Fruit fly (Drosophila melanogaster) whole organism, prepupa: ENCODE data around the gene Cp36.

ENCODE experiments used
- CG10631 ChIP-seq: fragments of 200-800 bp; sonication (Bioruptor generic); optimal IDR thresholded peaks from 2 replicates; lab custom pipeline; 2016; ENCODE audit warnings: missing biosample characterization, missing genetic modification characterization
- CG10669 ChIP-seq: fragments of 200-800 bp; sonication (Bioruptor generic); optimal IDR thresholded peaks from 3 replicates; lab custom pipeline; 2018; ENCODE audit warnings: missing biosample characterization, mild to moderate bottlenecking, missing genetic modification characterization, moderate library complexity
- CG11294 ChIP-seq: fragments of 200-800 bp; sonication (Bioruptor generic); IDR thresholded peaks from 2 replicates; pipeline ENCODE4 v1.3.6; 2022; ENCODE audit warnings: missing biosample characterization, missing genetic modification characterization
- CG11762 ChIP-seq: fragments of 200-800 bp; sonication (Bioruptor generic); optimal IDR thresholded peaks from 3 replicates; lab custom pipeline; 2016; ENCODE audit warnings: missing biosample characterization, missing genetic modification characterization; ENCODE audit not compliant: insufficient read depth
- CG3032 ChIP-seq: fragments of 200-800 bp; optimal IDR thresholded peaks from 2 replicates; lab custom pipeline; 2019; ENCODE audit warnings: missing biosample characterization, mild to moderate bottlenecking, missing genetic modification characterization, moderate library complexity
- CG31627 ChIP-seq: fragments of 200-800 bp; sonication (Bioruptor generic); optimal IDR thresholded peaks from 3 replicates; lab custom pipeline; 2016; ENCODE audit warnings: missing biosample characterization, missing genetic modification characterization
- CG4318 ChIP-seq: fragments of 200-800 bp; sonication (Bioruptor generic); optimal IDR thresholded peaks from 3 replicates; lab custom pipeline; 2017; ENCODE audit warnings: missing biosample characterization, mild to moderate bottlenecking, missing genetic modification characterization
- CG6163 ChIP-seq: fragments of 200-800 bp; sonication (Bioruptor generic); IDR thresholded peaks from 3 replicates; pipeline ENCODE4 v1.3.6; 2022; ENCODE audit warnings: missing biosample characterization, missing genetic modification characterization
- CG6792 ChIP-seq: fragments of 200-800 bp; sonication (Bioruptor generic); optimal IDR thresholded peaks from 3 replicates; lab custom pipeline; 2016; ENCODE audit warnings: missing biosample characterization, missing genetic modification characterization
- CG6808 ChIP-seq: fragments of 200-800 bp; sonication (Bioruptor generic); optimal IDR thresholded peaks from 3 replicates; lab custom pipeline; 2017; ENCODE audit warnings: missing biosample characterization, missing genetic modification characterization, mild to moderate bottlenecking, moderate library complexity, missing genetic modification reagents
- CG6854 ChIP-seq: fragments of 200-800 bp; sonication (Bioruptor generic); optimal IDR thresholded peaks from 2 replicates; lab custom pipeline; 2017; ENCODE audit warnings: missing biosample characterization, mild to moderate bottlenecking, missing genetic modification characterization
- CG7368 ChIP-seq: fragments of 200-800 bp; sonication (Bioruptor generic); optimal IDR thresholded peaks from 3 replicates; lab custom pipeline; 2016; ENCODE audit warnings: missing biosample characterization, missing genetic modification characterization
- CG8119 ChIP-seq: fragments of 200-800 bp; sonication (Bioruptor generic); IDR thresholded peaks from 3 replicates; pipeline ENCODE4 v1.3.6; 2022; ENCODE audit warnings: missing biosample characterization, missing genetic modification characterization
- CG9139 ChIP-seq: fragments of 200-800 bp; sonication (Bioruptor generic); optimal IDR thresholded peaks from 3 replicates; lab custom pipeline; 2017; ENCODE audit warnings: missing biosample characterization, mild to moderate bottlenecking, missing genetic modification characterization
- Eip75B ChIP-seq: fragments of 200-800 bp; sonication (Bioruptor generic); optimal IDR thresholded peaks from 3 replicates; lab custom pipeline; 2016; ENCODE audit warnings: missing biosample characterization, missing genetic modification characterization
- Eip78C ChIP-seq: fragments of 200-800 bp; sonication (Bioruptor generic); peaks from one replicate; lab custom pipeline; 2016; ENCODE audit warnings: missing biosample characterization, missing genetic modification characterization
- Eip93F ChIP-seq: fragments of 200-800 bp; sonication (Bioruptor generic); optimal IDR thresholded peaks from 2 replicates; lab custom pipeline; 2016; ENCODE audit warnings: missing biosample characterization, mild to moderate bottlenecking, missing genetic modification characterization
- Gug ChIP-seq: fragments of 200-800 bp; sonication (Bioruptor generic); IDR thresholded peaks from 2 replicates; pipeline ENCODE4 v1.3.6; 2022; ENCODE audit warnings: missing biosample characterization, missing genetic modification characterization
- Hr38 ChIP-seq: sonication (Bioruptor generic); optimal IDR thresholded peaks from 2 replicates; lab custom pipeline; 2016; ENCODE audit warnings: missing biosample characterization, missing genetic modification characterization
- Hr39 ChIP-seq: fragments of 200-800 bp; sonication (Bioruptor generic); optimal IDR thresholded peaks from 2 replicates; lab custom pipeline; 2016; ENCODE audit warnings: missing biosample characterization, missing genetic modification characterization
- Hr4 ChIP-seq: fragments of 200-800 bp; sonication (Bioruptor generic); optimal IDR thresholded peaks from 3 replicates; lab custom pipeline; 2016; ENCODE audit warnings: missing biosample characterization, missing genetic modification characterization
- Met ChIP-seq: fragments of 200-800 bp; sonication (Bioruptor generic); optimal IDR thresholded peaks from 3 replicates; lab custom pipeline; 2016; ENCODE audit warnings: missing biosample characterization, missing genetic modification characterization
- OdsH ChIP-seq: fragments of 200-800 bp; sonication (Bioruptor generic); optimal IDR thresholded peaks from 3 replicates; lab custom pipeline; 2016; ENCODE audit warnings: missing biosample characterization, missing genetic modification characterization
- Sox14 ChIP-seq: fragments of 200-800 bp; sonication (Bioruptor generic); optimal IDR thresholded peaks from 3 replicates; lab custom pipeline; 2016; ENCODE audit warnings: missing biosample characterization, missing genetic modification characterization
- Sox15 ChIP-seq: fragments of 200-800 bp; sonication (Bioruptor generic); optimal IDR thresholded peaks from 3 replicates; lab custom pipeline; 2016; ENCODE audit warnings: missing biosample characterization, missing genetic modification characterization
- achi ChIP-seq: fragments of 200-800 bp; sonication (Bioruptor generic); optimal IDR thresholded peaks from 3 replicates; lab custom pipeline; 2016; ENCODE audit warnings: missing biosample characterization, missing genetic modification characterization
- acj6 ChIP-seq: fragments of 200-800 bp; sonication (Bioruptor generic); optimal IDR thresholded peaks from 3 replicates; lab custom pipeline; 2016; ENCODE audit warnings: missing biosample characterization, missing genetic modification characterization
- eg ChIP-seq: fragments of 200-800 bp; sonication (Bioruptor generic); IDR thresholded peaks from 3 replicates; pipeline ENCODE4 v1.3.6; 2022; ENCODE audit warnings: missing biosample characterization, missing genetic modification characterization
- esn ChIP-seq: fragments of 200-800 bp; sonication (Bioruptor generic); optimal IDR thresholded peaks from 2 replicates; lab custom pipeline; 2016; ENCODE audit warnings: missing biosample characterization, mild to moderate bottlenecking, missing genetic modification characterization, moderate library complexity
- fd59A ChIP-seq: fragments of 200-800 bp; sonication (Bioruptor generic); optimal IDR thresholded peaks from 2 replicates; lab custom pipeline; 2017; ENCODE audit warnings: missing biosample characterization, mild to moderate bottlenecking, missing genetic modification characterization, missing genetic modification reagents
- fd85E ChIP-seq: fragments of 200-800 bp; sonication (Bioruptor generic); optimal IDR thresholded peaks from 3 replicates; lab custom pipeline; 2016; ENCODE audit warnings: missing biosample characterization, missing genetic modification characterization
- fkh ChIP-seq: fragments of 200-800 bp; sonication (Bioruptor generic); optimal IDR thresholded peaks from 3 replicates; lab custom pipeline; 2017; ENCODE audit warnings: missing biosample characterization, mild to moderate bottlenecking, missing genetic modification characterization, moderate library complexity
- net ChIP-seq: fragments of 200-800 bp; sonication (Bioruptor generic); optimal IDR thresholded peaks from 3 replicates; lab custom pipeline; 2016; ENCODE audit warnings: missing biosample characterization, missing genetic modification characterization
- pdm3 ChIP-seq: fragments of 200-800 bp; sonication (Bioruptor generic); optimal IDR thresholded peaks from 3 replicates; lab custom pipeline; 2016; ENCODE audit warnings: missing biosample characterization, missing genetic modification characterization
- salr ChIP-seq, 2 experiments: fragments of 200-800 bp; sonication (Bioruptor generic); optimal IDR thresholded peaks; 3 replicates each; lab custom pipeline; 2016 to 2018; ENCODE audit warnings: missing biosample characterization in 2 of 2, missing genetic modification characterization in 2 of 2, mild to moderate bottlenecking in 1 of 2
- spab ChIP-seq: fragments of 200-800 bp; sonication (Bioruptor generic); optimal IDR thresholded peaks from 2 replicates; lab custom pipeline; 2017; ENCODE audit warnings: missing biosample characterization, mild to moderate bottlenecking, missing genetic modification characterization, missing genetic modification reagents
- ss ChIP-seq, 2 experiments: fragments of 200-800 bp; sonication (Bioruptor generic); optimal IDR thresholded peaks; 2 replicates in 1 of 2; 3 replicates in 1 of 2; lab custom pipeline; 2017 to 2018; ENCODE audit warnings: mild to moderate bottlenecking in 2 of 2, missing biosample characterization in 2 of 2, missing genetic modification characterization in 2 of 2, moderate library complexity in 1 of 2
- topi ChIP-seq: fragments of 200-800 bp; sonication (Bioruptor generic); optimal IDR thresholded peaks from 3 replicates; lab custom pipeline; 2016; ENCODE audit warnings: missing biosample characterization, missing genetic modification characterization
- vri ChIP-seq: fragments of 200-800 bp; sonication (Bioruptor generic); optimal IDR thresholded peaks from 3 replicates; lab custom pipeline; 2016; ENCODE audit warnings: missing biosample characterization, mild to moderate bottlenecking, missing genetic modification characterization

The Cp36 gene

dm6 chrX:8497604-8498232 lies 18.6 kb downstream of the Cp36 start (continued):
- no peak for TF ChIP-seq acj6 (GFP tag; lab: Kevin White, UChicago)
- TF ChIP-seq pdm3 (GFP tag; lab: Kevin White, UChicago): peak; percentile 23
- TF ChIP-seq CG10631 (GFP tag; lab: Kevin White, UChicago): no peak
- TF ChIP-seq vri (GFP tag; lab: Kevin White, UChicago): peak; percentile 49
- TF ChIP-seq esn (GFP tag; lab: Kevin White, UChicago): peak; percentile 31
- TF ChIP-seq CG10669 (GFP tag; lab: Kevin White, UChicago): peak; percentile 7
- TF ChIP-seq CG6163 (GFP tag; lab: Robert Waterston, UW): no peak
- peak; percentile 7 for TF ChIP-seq Hr39 (GFP tag; lab: Kevin White, UChicago)
- no peak for TF ChIP-seq CG6854 (GFP tag; lab: Kevin White, UChicago)
- TF ChIP-seq fd59A (GFP tag; lab: Kevin White, UChicago): no peak
- no peak for TF ChIP-seq fd85E (GFP tag; lab: Kevin White, UChicago)
- no peak for TF ChIP-seq Gug
- no peak for TF ChIP-seq eg (GFP tag; lab: Robert Waterston, UW)
- TF ChIP-seq CG11762 (GFP tag; lab: Kevin White, UChicago): no peak
- no peak for TF ChIP-seq spab (GFP tag; lab: Kevin White, UChicago)
- TF ChIP-seq salr (GFP tag; optimal IDR thresholded peaks at IDR 0.05; lab: Kevin White, UChicago): no peak
- TF ChIP-seq CG3032 (tag; lab: Kevin White, UChicago): no peak
- TF ChIP-seq CG4318 (GFP tag; lab: Kevin White, UChicago): no peak
- peak; percentile 17 for TF ChIP-seq Met (GFP tag; lab: Kevin White, UChicago)
- TF ChIP-seq Eip93F (GFP tag; lab: Kevin White, UChicago): no peak
- TF ChIP-seq ss (GFP tag; optimal IDR thresholded peaks at IDR 0.05; lab: Kevin White, UChicago): no peak
- no peak for TF ChIP-seq CG8119 (GFP tag; lab: Robert Waterston, UW)
- TF ChIP-seq topi (GFP tag; lab: Kevin White, UChicago): peak; percentile 10
- TF ChIP-seq fkh (GFP tag; lab: Kevin White, UChicago): no peak
- no peak for TF ChIP-seq Hr38 (GFP tag; lab: Kevin White, UChicago)
- TF ChIP-seq CG11294 (GFP tag; lab: Robert Waterston, UW): no peak
- TF ChIP-seq net (GFP tag; lab: Kevin White, UChicago): no peak
- peak; percentile 67 for TF ChIP-seq Eip78C (GFP tag; lab: Kevin White, UChicago)
- no peak for TF ChIP-seq CG7368
- TF ChIP-seq Eip75B (GFP tag; lab: Kevin White, UChicago): peak; percentile 5
- TF ChIP-seq CG6808 (GFP tag; lab: Kevin White, UChicago): no peak

- TF ChIP-seq Eip75B (GFP tag; lab: Kevin White, UChicago): no peak
- peak; percentile 18 for TF ChIP-seq Hr4 (GFP tag; lab: Kevin White, UChicago)
- peak; percentile 4 for TF ChIP-seq CG31627 (GFP tag; lab: Kevin White, UChicago)
- TF ChIP-seq CG6854 (GFP tag; lab: Kevin White, UChicago): no peak
- peak; percentile 16 for TF ChIP-seq achi (GFP tag; lab: Kevin White, UChicago)
- TF ChIP-seq net (GFP tag; lab: Kevin White, UChicago): peak; percentile 14
- peak; percentile 16 for TF ChIP-seq Hr39 (GFP tag; lab: Kevin White, UChicago)
- TF ChIP-seq CG11762 (GFP tag; lab: Kevin White, UChicago): no peak
- peak; percentile 54 for TF ChIP-seq Eip78C (GFP tag; lab: Kevin White, UChicago)
- TF ChIP-seq CG10669 (GFP tag; lab: Kevin White, UChicago): peak; percentile 7
- TF ChIP-seq CG6792 (GFP tag; lab: Kevin White, UChicago): peak; percentile 2
- TF ChIP-seq pdm3 (GFP tag; lab: Kevin White, UChicago): peak; percentile 15
- TF ChIP-seq CG11294 (GFP tag; lab: Robert Waterston, UW): 0 out of 2 replicates have a peak, but pooled peaks have one; percentile 18
- TF ChIP-seq eg (GFP tag; lab: Robert Waterston, UW): 0 out of 3 replicates have a peak, but pooled peaks have one; percentile 41
- TF ChIP-seq acj6 (GFP tag; lab: Kevin White, UChicago): peak; percentile 40
- peak; percentile 10 for TF ChIP-seq OdsH (GFP tag; lab: Kevin White, UChicago)
- peak; percentile 1 for TF ChIP-seq Sox15 (GFP tag; lab: Kevin White, UChicago)
- TF ChIP-seq CG6163 (GFP tag; lab: Robert Waterston, UW): peak; percentile 52; the same call in 2 of the 3 replicates
- no peak for TF ChIP-seq CG9139
- peak; percentile 10 for TF ChIP-seq Sox14 (GFP tag; lab: Kevin White, UChicago)
These were observed 20.0 kb downstream of the Cp36 start for dm6 chrX:8499151-8499550.
